Fruit fly (Drosophila melanogaster) whole organism, wandering third instar larva: ENCODE data around the gene CG6931.
A peak's percentile ranks its signal among the peaks of the same experiment; 100 is the strongest.

Experiments
- Abd-B ChIP-seq: fragments of >200 bp; optimal IDR thresholded peaks from 2 replicates; lab custom pipeline; 2017; ENCODE audit warnings: missing biosample characterization, missing genetic modification characterization
- CG32264 ChIP-seq: fragments of 200-800 bp; sonication (Bioruptor generic); optimal IDR thresholded peaks from 2 replicates; lab custom pipeline; 2016; ENCODE audit warnings: missing biosample characterization, missing genetic modification characterization
- CG9705 ChIP-seq: fragments of 200-800 bp; sonication (Bioruptor generic); optimal IDR thresholded peaks from 2 replicates; lab custom pipeline; 2018; ENCODE audit warnings: missing biosample characterization, mild to moderate bottlenecking, missing genetic modification characterization
- CrebA ChIP-seq: fragments of 200-800 bp; sonication (Bioruptor generic); optimal IDR thresholded peaks from 2 replicates; lab custom pipeline; 2016; ENCODE audit warnings: missing biosample characterization, mild to moderate bottlenecking, missing genetic modification characterization, borderline replicate concordance
- Dfd ChIP-seq: fragments of >200 bp; optimal IDR thresholded peaks from 2 replicates; lab custom pipeline; 2017; ENCODE audit warnings: missing biosample characterization, missing genetic modification characterization
- Dif ChIP-seq: fragments of 200-275, 200-300 bp; sonication (Bioruptor generic); optimal IDR thresholded peaks from 2 replicates; lab custom pipeline; 2018; ENCODE audit warnings: missing biosample characterization, missing genetic modification characterization; ENCODE audit not compliant: partially characterized antibody
- GATAd ChIP-seq: sonication (Bioruptor generic); optimal IDR thresholded peaks from 2 replicates; lab custom pipeline; 2016; ENCODE audit warnings: missing biosample characterization, missing genetic modification characterization
- HLH106 ChIP-seq: fragments of 200-800 bp; optimal IDR thresholded peaks from 3 replicates; lab custom pipeline; 2019; ENCODE audit warnings: missing biosample characterization, mild to moderate bottlenecking, missing genetic modification characterization, moderate library complexity
- Hnf4 ChIP-seq: fragments of 200-800 bp; sonication (Bioruptor generic); optimal IDR thresholded peaks from 2 replicates; lab custom pipeline; 2016; ENCODE audit warnings: missing biosample characterization, mild to moderate bottlenecking, missing genetic modification characterization
- Hr78 ChIP-seq: fragments of >200 bp; optimal IDR thresholded peaks from 2 replicates; lab custom pipeline; 2017; ENCODE audit warnings: missing biosample characterization, missing genetic modification characterization
- Hr83 ChIP-seq: fragments of 200-300 bp; sonication (Bioruptor generic); optimal IDR thresholded peaks from 2 replicates; lab custom pipeline; 2016; ENCODE audit warnings: missing biosample characterization, mild to moderate bottlenecking, missing genetic modification characterization, moderate library complexity; ENCODE audit not compliant: poor library complexity, severe bottlenecking
- Jra ChIP-seq: sonication (Bioruptor generic); optimal IDR thresholded peaks from 2 replicates; lab custom pipeline; 2016; ENCODE audit warnings: missing biosample characterization, missing genetic modification characterization
- Mio ChIP-seq: sonication (Bioruptor generic); optimal IDR thresholded peaks from 2 replicates; lab custom pipeline; 2016; ENCODE audit warnings: missing biosample characterization, missing genetic modification characterization
- Myc ChIP-seq: fragments of >200 bp; optimal IDR thresholded peaks from 2 replicates; lab custom pipeline; 2017
- N ChIP-seq: fragments of >200 bp; optimal IDR thresholded peaks from 2 replicates; lab custom pipeline; 2018; ENCODE audit warnings: missing biosample characterization, missing external identifiers, missing genetic modification characterization
- OdsH ChIP-seq: fragments of 200-800 bp; sonication (Bioruptor generic); optimal IDR thresholded peaks from 2 replicates; lab custom pipeline; 2016; ENCODE audit warnings: missing biosample characterization, mild to moderate bottlenecking, missing genetic modification characterization
- Rel ChIP-seq, 2 experiments: fragments of 200-800 bp; sonication (Bioruptor generic) in 1 of 2; optimal IDR thresholded peaks; 2 replicates in 1 of 2; 3 replicates in 1 of 2; lab custom pipeline; 2016 to 2019; ENCODE audit warnings: mild to moderate bottlenecking in 2 of 2, missing biosample characterization in 2 of 2, missing genetic modification characterization in 2 of 2, moderate library complexity in 1 of 2
- Sp1 ChIP-seq: fragments of 200-800 bp; sonication (Bioruptor generic); optimal IDR thresholded peaks from 3 replicates; lab custom pipeline; 2019; ENCODE audit warnings: missing biosample characterization, mild to moderate bottlenecking, missing genetic modification characterization, moderate library complexity
- Vsx2 ChIP-seq: fragments of 200-300, 225-300 bp; sonication (Bioruptor generic); optimal IDR thresholded peaks from 2 replicates; lab custom pipeline; 2018; ENCODE audit warnings: missing biosample characterization, missing genetic modification characterization; ENCODE audit not compliant: partially characterized antibody
- br ChIP-seq: fragments of 200-800 bp; sonication (Bioruptor generic); optimal IDR thresholded peaks from 2 replicates; lab custom pipeline; 2016; ENCODE audit warnings: missing biosample characterization, missing genetic modification characterization
- brk ChIP-seq: fragments of 200-800 bp; sonication (Bioruptor generic); optimal IDR thresholded peaks from 2 replicates; lab custom pipeline; 2016; ENCODE audit warnings: missing biosample characterization, mild to moderate bottlenecking, missing genetic modification characterization
- dl ChIP-seq, 2 experiments: fragments of 175-275, 200-275 bp in 1 of 2; fragments of 200-275 bp in 1 of 2; sonication (Bioruptor generic); optimal IDR thresholded peaks; lab custom pipeline; 2018; ENCODE audit warnings: mild to moderate bottlenecking in 2 of 2, missing biosample characterization in 2 of 2, missing genetic modification characterization in 2 of 2, moderate library complexity in 2 of 2; ENCODE audit not compliant: partially characterized antibody in 2 of 2, insufficient read depth in 1 of 2
- dmrt93B ChIP-seq: fragments of 200-800 bp; sonication (Bioruptor generic); optimal IDR thresholded peaks from 2 replicates; lab custom pipeline; 2018; ENCODE audit warnings: missing biosample characterization, mild to moderate bottlenecking, missing genetic modification characterization
- dsf ChIP-seq: sonication (Bioruptor generic); optimal IDR thresholded peaks from 2 replicates; lab custom pipeline; 2016; ENCODE audit warnings: missing biosample characterization, missing genetic modification characterization, borderline replicate concordance
- ey ChIP-seq: fragments of 200-800 bp; sonication (Bioruptor generic); optimal IDR thresholded peaks from 2 replicates; lab custom pipeline; 2016; ENCODE audit warnings: missing biosample characterization, missing genetic modification characterization
- foxo ChIP-seq, 2 experiments: fragments of 200-800 bp; sonication (Bioruptor generic); optimal IDR thresholded peaks; 2 replicates in 1 of 2; 3 replicates in 1 of 2; lab custom pipeline; 2016 to 2017; ENCODE audit warnings: missing biosample characterization in 2 of 2, missing genetic modification characterization in 2 of 2
- fru ChIP-seq: fragments of 200-800 bp; sonication (Bioruptor generic); optimal IDR thresholded peaks from 3 replicates; lab custom pipeline; 2016; ENCODE audit warnings: missing biosample characterization, mild to moderate bottlenecking, missing genetic modification characterization
- h ChIP-seq: fragments of 200-800 bp; sonication (Bioruptor generic); optimal IDR thresholded peaks from 3 replicates; lab custom pipeline; 2016; ENCODE audit warnings: missing biosample characterization, mild to moderate bottlenecking, missing genetic modification characterization
- jim ChIP-seq: fragments of 175-275, 200-325 bp; sonication (Bioruptor generic); optimal IDR thresholded peaks from 2 replicates; lab custom pipeline; 2016; ENCODE audit warnings: missing biosample characterization, mild to moderate bottlenecking, missing genetic modification characterization
- lola ChIP-seq: fragments of >200 bp; optimal IDR thresholded peaks from 2 replicates; lab custom pipeline; 2017; ENCODE audit warnings: missing biosample characterization, missing genetic modification characterization
- pan ChIP-seq: fragments of >200 bp; optimal IDR thresholded peaks from 2 replicates; lab custom pipeline; 2017
- psq ChIP-seq: fragments of 200-800 bp; sonication (Bioruptor generic); optimal IDR thresholded peaks from 3 replicates; lab custom pipeline; 2017; ENCODE audit warnings: missing biosample characterization, mild to moderate bottlenecking, missing genetic modification characterization, moderate library complexity
- rgr ChIP-seq: fragments of 200-800 bp; sonication (Bioruptor generic); optimal IDR thresholded peaks from 3 replicates; lab custom pipeline; 2016; ENCODE audit warnings: missing biosample characterization, mild to moderate bottlenecking, missing genetic modification characterization
- sage ChIP-seq: fragments of 200-800 bp; sonication (Bioruptor generic); optimal IDR thresholded peaks from 2 replicates; lab custom pipeline; 2016; ENCODE audit warnings: missing biosample characterization, mild to moderate bottlenecking, missing genetic modification characterization
- sv ChIP-seq: fragments of 200-800 bp; sonication (Bioruptor generic); optimal IDR thresholded peaks from 3 replicates; lab custom pipeline; 2016; ENCODE audit warnings: missing biosample characterization, missing genetic modification characterization
- tai ChIP-seq: sonication (Bioruptor generic); optimal IDR thresholded peaks from 2 replicates; lab custom pipeline; 2016; ENCODE audit warnings: missing biosample characterization, missing genetic modification characterization
- usp ChIP-seq: fragments of >200 bp; optimal IDR thresholded peaks from 2 replicates; lab custom pipeline; 2017; ENCODE audit warnings: missing biosample characterization, missing genetic modification characterization
- woc ChIP-seq: sonication (Bioruptor generic); optimal IDR thresholded peaks from 2 replicates; lab custom pipeline; 2016; ENCODE audit warnings: missing biosample characterization, mild to moderate bottlenecking, missing genetic modification characterization

CG6931 gene

DNA sequence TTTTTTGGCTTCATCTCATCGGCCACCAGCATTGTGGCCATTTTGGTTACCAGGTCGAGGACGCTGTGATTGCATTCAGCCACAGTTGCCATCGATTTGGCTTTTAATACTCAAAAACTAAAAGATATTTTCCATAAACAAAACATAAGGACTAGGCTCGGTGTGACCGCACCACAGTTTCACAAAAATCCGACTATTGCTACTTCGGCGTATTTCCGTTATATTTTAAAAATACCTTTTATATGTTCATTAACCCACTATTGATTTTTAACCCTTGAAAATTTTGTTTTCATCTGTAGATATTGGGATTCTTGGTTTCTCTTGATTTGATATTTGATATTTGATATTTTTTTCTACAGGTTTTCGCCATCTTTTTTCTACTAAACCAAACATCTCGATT is 7.4 kb downstream of the CG6931 start, which contains the start of gene Grip163:
Gene Grip163, minus strand, starts transcription at position 180 of the 400 bp plus-strand sequence.
- TF ChIP-seq Vsx2 (GFP tag; lab: Kevin White, UChicago) = no peak
- TF ChIP-seq GATAd = no peak
- no peak for TF ChIP-seq Rel (GFP tag; optimal IDR thresholded peaks at IDR 0.05; lab: Kevin White, UChicago)
- no peak for TF ChIP-seq Rel (tag; optimal IDR thresholded peaks at IDR 0.05; lab: Kevin White, UChicago)
- no peak for TF ChIP-seq usp (GFP tag; lab: Kevin White, UChicago)
- TF ChIP-seq jim (GFP tag; lab: Kevin White, UChicago) = no peak
- no peak for TF ChIP-seq brk
- no peak for TF ChIP-seq CG9705 (GFP tag; lab: Kevin White, UChicago)
- no peak for TF ChIP-seq Dfd
- TF ChIP-seq br (GFP tag; lab: Kevin White, UChicago) = no peak

DNA sequence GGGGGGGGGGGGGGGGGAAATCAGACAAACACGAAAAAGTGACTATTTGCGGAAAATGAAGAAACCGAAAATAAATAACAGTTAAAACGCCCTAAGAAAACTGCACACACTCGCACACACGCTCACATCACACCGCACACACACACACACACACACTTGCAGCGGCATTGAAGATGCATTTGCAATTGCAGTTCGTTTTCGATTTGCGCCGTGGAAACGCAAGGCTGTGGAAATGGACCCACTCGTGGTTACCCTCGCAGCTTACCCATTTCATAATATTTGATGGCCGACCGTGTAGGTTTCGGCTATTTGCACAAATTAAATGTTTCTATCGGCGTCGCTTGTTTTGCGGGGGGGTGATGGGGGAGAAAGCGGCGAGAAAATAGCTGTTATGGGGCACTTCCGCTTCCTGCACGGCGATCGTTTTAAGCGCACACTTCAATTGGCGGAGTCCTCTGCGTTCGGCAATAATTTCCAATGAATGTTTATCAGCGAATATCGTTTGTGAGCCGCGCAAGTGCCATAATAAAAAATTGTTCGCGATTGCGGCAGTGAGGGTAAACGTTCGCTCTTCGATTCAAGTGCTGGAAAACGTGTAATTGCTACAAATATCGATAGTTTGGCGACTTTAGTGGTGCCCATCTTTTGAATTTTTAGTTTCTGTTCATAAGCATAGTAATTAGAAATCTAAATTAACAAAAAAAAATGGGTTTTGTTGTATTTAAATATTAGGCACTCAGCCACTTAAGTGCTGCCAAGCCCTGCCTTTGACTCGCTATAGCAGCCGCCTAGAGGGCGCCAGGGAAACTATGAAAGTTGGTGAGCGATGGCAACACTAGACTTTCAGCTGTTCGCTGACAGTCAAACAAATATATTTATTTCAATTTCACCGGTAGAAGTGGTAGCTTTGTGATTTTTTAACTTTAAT is 12.0 kb downstream of the CG6931 start, which contains the start of the genes Pop2 and CG6928:
Gene Pop2, minus strand, starts transcription at position 595 of the 928 bp plus-strand sequence.
Gene CG6928, plus strand, starts transcription at position 835 of the 928 bp plus-strand sequence.
- no peak for TF ChIP-seq lola (GFP tag; lab: Kevin White, UChicago)
- TF ChIP-seq pan (lab: Kevin White, UChicago) = no peak
- peak; percentile 70 for TF ChIP-seq psq (GFP tag; lab: Kevin White, UChicago)
- TF ChIP-seq Mio = no peak
- peak; percentile 58 for TF ChIP-seq Myc (lab: Kevin White, UChicago)
- peak; percentile 79 for TF ChIP-seq h (GFP tag; lab: Kevin White, UChicago)
- peak; percentile 38 for TF ChIP-seq sage (GFP tag; lab: Kevin White, UChicago)
- peak; percentile 82 for TF ChIP-seq rgr (GFP tag; lab: Kevin White, UChicago)
- no peak for TF ChIP-seq dl (GFP tag; optimal IDR thresholded peaks at IDR 0.05; lab: Kevin White, UChicago; ENCODE audit: insufficient read depth in 1 of 2, partially characterized antibody in 2 of 2)
- TF ChIP-seq jim (GFP tag; lab: Kevin White, UChicago) = no peak
- peak; percentile 73 for TF ChIP-seq fru (GFP tag; lab: Kevin White, UChicago)
- TF ChIP-seq Hr83 (GFP tag; lab: Kevin White, UChicago) = peak; percentile 14
- peak; percentile 48 for TF ChIP-seq GATAd
- TF ChIP-seq Jra (GFP tag; lab: Kevin White, UChicago) = peak; percentile 71
- no peak for TF ChIP-seq CrebA (GFP tag; lab: Kevin White, UChicago)
- peak; percentile 20 for TF ChIP-seq CG9705 (GFP tag; lab: Kevin White, UChicago)
- peak; percentile 67 for TF ChIP-seq ey (GFP tag; lab: Kevin White, UChicago)
- TF ChIP-seq Dfd = no peak
- no peak for TF ChIP-seq CG32264 (GFP tag; lab: Kevin White, UChicago)
- no peak for TF ChIP-seq tai
- peak; percentile 48 for TF ChIP-seq dsf (GFP tag; lab: Kevin White, UChicago)
- peak; percentile 75 for TF ChIP-seq sv (GFP tag; lab: Kevin White, UChicago)
- no peak for TF ChIP-seq Dif (GFP tag; lab: Kevin White, UChicago)
- peak; percentile 85 for TF ChIP-seq Hnf4 (GFP tag; lab: Kevin White, UChicago)
- TF ChIP-seq Vsx2 (GFP tag; lab: Kevin White, UChicago) = no peak
- TF ChIP-seq Abd-B (GFP tag; lab: Kevin White, UChicago) = no peak
- TF ChIP-seq N = no peak
- peak; percentile 45 for TF ChIP-seq HLH106 (tag; lab: Kevin White, UChicago)
- peak; percentile 51 for TF ChIP-seq woc (GFP tag; lab: Kevin White, UChicago)
- TF ChIP-seq dmrt93B (GFP tag; lab: Kevin White, UChicago) = peak; percentile 34
- peak; percentile 68 for TF ChIP-seq br (GFP tag; lab: Kevin White, UChicago)
- no peak for TF ChIP-seq Hr78 (GFP tag; lab: Kevin White, UChicago)
- TF ChIP-seq brk = no peak
- peak in 1 of 2 experiments; percentile 75 for TF ChIP-seq foxo (GFP tag; optimal IDR thresholded peaks at IDR 0.05; lab: Kevin White, UChicago)
- TF ChIP-seq usp (GFP tag; lab: Kevin White, UChicago) = no peak
- TF ChIP-seq Rel (GFP tag; optimal IDR thresholded peaks at IDR 0.05; lab: Kevin White, UChicago) = no peak
- peak; percentile 5 for TF ChIP-seq Rel (tag; optimal IDR thresholded peaks at IDR 0.05; lab: Kevin White, UChicago)
- TF ChIP-seq OdsH = peak; percentile 71
- TF ChIP-seq Sp1 (GFP tag; lab: Kevin White, UChicago) = peak; percentile 42
